Worm (Caenorhabditis elegans): ENCODE results near the gene F41G3.19.

ce11 chrII:6709680-6710079 is 42.2 kb downstream of the F41G3.19 start:
- TF ChIP-seq pes-1 (GFP tag; IDR thresholded peaks at IDR 0.05) (no peak), tbx-37 (GFP tag; conservative IDR thresholded peaks at IDR 0.05) (no peak), ets-7 (tag; optimal IDR thresholded peaks at IDR 0.05) (no peak), aly-1 (tag; optimal IDR thresholded peaks at IDR 0.05) (no peak), hmg-4 (GFP tag; optimal IDR thresholded peaks at IDR 0.05) (no peak), sea-1 (GFP tag; conservative IDR thresholded peaks at IDR 0.05) (no peak), ama-1 (optimal IDR thresholded peaks at IDR 0.05) (no peak), tra-4 (tag; optimal IDR thresholded peaks at IDR 0.05) (no peak), tbx-11 (GFP tag; IDR thresholded peaks at IDR 0.05) (no peak), B0310.2 (tag; optimal IDR thresholded peaks at IDR 0.05) (no peak), hnd-1 (tag; optimal IDR thresholded peaks at IDR 0.05) (no peak)
